Worm (Caenorhabditis elegans) whole organism, L4 larva: Measurements from ENCODE around the gene sre-2.

Experiments used
- F26F4.8 ChIP-seq: fragments of 200-800 bp; sonication (Bioruptor generic); conservative IDR thresholded peaks from 2 replicates; pipeline ENCODE4 v1.3.6; 2022; ENCODE audit warnings: missing genetic modification characterization, missing compliant biosample characterization
- F37D6.2 ChIP-seq: sonication (generic microtip); optimal IDR thresholded peaks from 2 replicates; lab custom pipeline; 2016; ENCODE audit warnings: mild to moderate bottlenecking, missing genetic modification characterization, missing compliant biosample characterization
- F44E2.7 ChIP-seq: fragments of 200-800 bp; sonication (Bioruptor generic); IDR thresholded peaks from 2 replicates; pipeline ENCODE4 v2.1.2; 2022; ENCODE audit warnings: missing genetic modification characterization, missing compliant biosample characterization
- R02D3.7 ChIP-seq: fragments of 150-350 bp; sonication (generic microtip); optimal IDR thresholded peaks from 3 replicates; lab custom pipeline; 2014; ENCODE audit warnings: missing biosample characterization, missing genetic modification characterization
- T26A8.4 ChIP-seq: fragments of 200-800 bp; sonication (Bioruptor generic); IDR thresholded peaks from 2 replicates; pipeline ENCODE4 v1.3.6; 2022; ENCODE audit warnings: missing genetic modification characterization, missing compliant biosample characterization
- Y48G9A.11 ChIP-seq: fragments of 200-800 bp; sonication (Bioruptor generic); IDR thresholded peaks from 2 replicates; pipeline ENCODE4 v1.3.6; 2022; ENCODE audit warnings: missing genetic modification reagents, missing genetic modification characterization, missing compliant biosample characterization
- ZK337.2 ChIP-seq: fragments of 200-800 bp; sonication (Bioruptor generic); IDR thresholded peaks from 2 replicates; pipeline ENCODE4 v1.3.6; 2022; ENCODE audit warnings: missing genetic modification reagents, missing genetic modification characterization, missing compliant biosample characterization
- aha-1 ChIP-seq: fragments of 150-350 bp; peaks from one replicate; lab custom pipeline; 2014; ENCODE audit warnings: missing biosample characterization, missing genetic modification characterization
- attf-4 ChIP-seq: sonication (generic microtip); optimal IDR thresholded peaks from 3 replicates; lab custom pipeline; 2017; ENCODE audit warnings: missing biosample characterization, missing genetic modification characterization
- ceh-82 ChIP-seq: sonication (generic microtip); optimal IDR thresholded peaks from 2 replicates; lab custom pipeline; 2017; ENCODE audit warnings: missing biosample characterization, missing genetic modification characterization
- daf-12 ChIP-seq: fragments of 150-350 bp; optimal IDR thresholded peaks from 2 replicates; lab custom pipeline; 2014; ENCODE audit warnings: missing biosample characterization, missing genetic modification reagents, missing genetic modification characterization
- daf-16 ChIP-seq, 3 experiments: sonication (generic microtip); optimal IDR thresholded peaks; 2 replicates each; lab custom pipeline; 2016 to 2017; ENCODE audit warnings: missing genetic modification characterization in 3 of 3, missing genetic modification reagents in 3 of 3, mild to moderate bottlenecking in 2 of 3, missing compliant biosample characterization in 2 of 3, missing biosample characterization in 1 of 3, moderate library complexity in 1 of 3
- dmd-6 ChIP-seq: fragments of 200-800 bp; sonication (Bioruptor generic); IDR thresholded peaks from 2 replicates; pipeline ENCODE4 v1.3.6; 2022; ENCODE audit warnings: missing genetic modification reagents, missing genetic modification characterization, missing compliant biosample characterization
- dmd-9 ChIP-seq: fragments of 200-800 bp; sonication (Bioruptor generic); IDR thresholded peaks from 2 replicates; pipeline ENCODE4 v1.3.6; 2022; ENCODE audit warnings: missing genetic modification reagents, missing genetic modification characterization, missing compliant biosample characterization
- dve-1 ChIP-seq: sonication (generic microtip); optimal IDR thresholded peaks from 2 replicates; lab custom pipeline; 2017; ENCODE audit warnings: antibody characterized with exemption, mild to moderate bottlenecking, missing genetic modification characterization, missing compliant biosample characterization; ENCODE audit not compliant: insufficient read depth
- egl-27 ChIP-seq: sonication (generic microtip); optimal IDR thresholded peaks from 3 replicates; lab custom pipeline; 2017; ENCODE audit warnings: missing biosample characterization, missing genetic modification reagents, missing genetic modification characterization
- egl-43 ChIP-seq: fragments of 200-800 bp; sonication (Bioruptor generic); IDR thresholded peaks from 2 replicates; pipeline ENCODE4 v1.3.6; 2022; ENCODE audit warnings: missing genetic modification reagents, missing genetic modification characterization, missing compliant biosample characterization
- hif-1 ChIP-seq, 2 experiments: sonication (generic microtip); optimal IDR thresholded peaks; 2 replicates each; lab custom pipeline; 2016 to 2017; ENCODE audit warnings: missing compliant biosample characterization in 2 of 2, missing genetic modification characterization in 2 of 2, missing genetic modification reagents in 2 of 2, missing genotype in 2 of 2, mild to moderate bottlenecking in 1 of 2
- hlh-11 ChIP-seq: fragments of 200-800 bp; sonication (Bioruptor generic); optimal IDR thresholded peaks from 2 replicates; lab custom pipeline; 2018; ENCODE audit warnings: mild to moderate bottlenecking, missing genetic modification characterization, missing compliant biosample characterization
- hmg-1.1 ChIP-seq: fragments of 200-800 bp; sonication (Bioruptor generic); IDR thresholded peaks from 2 replicates; pipeline ENCODE4 v1.3.6; 2022; ENCODE audit warnings: missing genetic modification reagents, missing genetic modification characterization, missing compliant biosample characterization
- lin-1 ChIP-seq: fragments of 200-800 bp; sonication (Bioruptor generic); IDR thresholded peaks from 2 replicates; pipeline ENCODE4 v1.3.6; 2022; ENCODE audit warnings: missing genetic modification reagents, missing genetic modification characterization, missing compliant biosample characterization
- lin-13 ChIP-seq: fragments of 150-350 bp; optimal IDR thresholded peaks from 2 replicates; lab custom pipeline; 2014; ENCODE audit warnings: missing biosample characterization, missing genetic modification reagents, missing genetic modification characterization
- lin-38 ChIP-seq: fragments of 200-800 bp; sonication (Bioruptor generic); IDR thresholded peaks from 2 replicates; pipeline ENCODE4 v1.3.6; 2022; ENCODE audit warnings: missing genetic modification reagents, missing genetic modification characterization, missing compliant biosample characterization
- lir-3 ChIP-seq: sonication (generic microtip); optimal IDR thresholded peaks from 2 replicates; lab custom pipeline; 2016; ENCODE audit warnings: mild to moderate bottlenecking, missing genetic modification characterization, missing compliant biosample characterization
- lsy-2 ChIP-seq, 2 experiments: fragments of 150-350 bp in 1 of 2; sonication (generic microtip) in 1 of 2; optimal IDR thresholded peaks; 2 replicates each; lab custom pipeline; 2014 to 2017; ENCODE audit warnings: missing biosample characterization in 2 of 2, missing genetic modification characterization in 2 of 2
- madf-9 ChIP-seq: fragments of 200-800 bp; sonication (Bioruptor generic); conservative IDR thresholded peaks from 2 replicates; pipeline ENCODE4 v1.3.6; 2022; ENCODE audit warnings: missing genetic modification reagents, missing genetic modification characterization, missing compliant biosample characterization
- mxl-3 ChIP-seq: fragments of 200-800 bp; sonication (Bioruptor generic); optimal IDR thresholded peaks from 2 replicates; lab custom pipeline; 2018; ENCODE audit warnings: mild to moderate bottlenecking, missing genetic modification characterization, missing compliant biosample characterization
- nhr-10 ChIP-seq: fragments of 150-350 bp; optimal IDR thresholded peaks from 2 replicates; lab custom pipeline; 2014; ENCODE audit warnings: missing biosample characterization, missing genetic modification characterization
- nhr-28 ChIP-seq: fragments of 150-350 bp; optimal IDR thresholded peaks from 2 replicates; lab custom pipeline; 2014; ENCODE audit warnings: missing biosample characterization, missing genetic modification characterization
- nhr-41 ChIP-seq: fragments of 200-800 bp; sonication (Bioruptor generic); IDR thresholded peaks from 2 replicates; pipeline ENCODE4 v1.3.6; 2022; ENCODE audit warnings: missing genetic modification reagents, missing genetic modification characterization, missing compliant biosample characterization
- nhr-6 ChIP-seq: fragments of 150-350 bp; optimal IDR thresholded peaks from 2 replicates; lab custom pipeline; 2014; ENCODE audit warnings: missing biosample characterization, missing genetic modification characterization
- nhr-77 ChIP-seq: fragments of 150-350 bp; optimal IDR thresholded peaks from 2 replicates; lab custom pipeline; 2014; ENCODE audit warnings: missing biosample characterization, missing genetic modification characterization
- php-3 ChIP-seq: fragments of 200-800 bp; sonication (Bioruptor generic); IDR thresholded peaks from 2 replicates; pipeline ENCODE4 v1.3.6; 2022; ENCODE audit warnings: missing genetic modification reagents, missing genetic modification characterization, missing compliant biosample characterization
- saeg-2 ChIP-seq: fragments of 200-800 bp; sonication (Bioruptor generic); IDR thresholded peaks from 2 replicates; pipeline ENCODE4 v1.3.6; 2022; ENCODE audit warnings: missing genetic modification reagents, missing genetic modification characterization, missing compliant biosample characterization
- set-16 ChIP-seq: fragments of 200-800 bp; sonication (Bioruptor generic); IDR thresholded peaks from 2 replicates; pipeline ENCODE4 v1.3.6; 2022; ENCODE audit warnings: missing genetic modification reagents, missing genetic modification characterization, missing compliant biosample characterization
- snpc-4 ChIP-seq: fragments of 150-350 bp; optimal IDR thresholded peaks from 2 replicates; lab custom pipeline; 2014; ENCODE audit warnings: missing biosample characterization, missing genetic modification characterization
- tag-97 ChIP-seq: fragments of 200-800 bp; sonication (Bioruptor generic); IDR thresholded peaks from 2 replicates; pipeline ENCODE4 v1.3.6; 2022; ENCODE audit warnings: missing genetic modification characterization, missing compliant biosample characterization
- unc-130 ChIP-seq: sonication (generic microtip); optimal IDR thresholded peaks from 2 replicates; lab custom pipeline; 2016; ENCODE audit warnings: missing genetic modification reagents, missing genetic modification characterization, missing compliant biosample characterization
- unc-39 ChIP-seq: sonication (generic microtip); optimal IDR thresholded peaks from 2 replicates; lab custom pipeline; 2017; ENCODE audit warnings: missing biosample characterization, missing genetic modification characterization
- unc-62 ChIP-seq, 3 experiments: fragments of 150-350 bp in 1 of 3; sonication (generic microtip); optimal IDR thresholded peaks in 2 of 3; peaks in 1 of 3; 1 replicate in 1 of 3; 2 replicates in 2 of 3; lab custom pipeline; 2014 to 2017; ENCODE audit warnings: missing biosample characterization in 3 of 3, missing genetic modification characterization in 3 of 3, missing genetic modification reagents in 3 of 3, missing genotype in 1 of 3
- vab-7 ChIP-seq: fragments of 200-800 bp; sonication (Bioruptor generic); IDR thresholded peaks from 2 replicates; pipeline ENCODE4 v1.3.6; 2022; ENCODE audit warnings: missing genetic modification reagents, missing genetic modification characterization, missing compliant biosample characterization
- zag-1 ChIP-seq: fragments of 150-350 bp; optimal IDR thresholded peaks from 2 replicates; lab custom pipeline; 2014; ENCODE audit warnings: missing biosample characterization, missing genetic modification characterization
- zfp-2 ChIP-seq: sonication (generic microtip); optimal IDR thresholded peaks from 2 replicates; lab custom pipeline; 2016; ENCODE audit warnings: mild to moderate bottlenecking, missing genetic modification characterization, missing compliant biosample characterization
- zfp-3 ChIP-seq: fragments of 200-800 bp; sonication (Bioruptor generic); conservative IDR thresholded peaks from 2 replicates; pipeline ENCODE4 v1.3.6; 2022; ENCODE audit warnings: missing genetic modification reagents, missing genetic modification characterization, missing compliant biosample characterization
- zip-11 ChIP-seq: fragments of 200-800 bp; sonication (Bioruptor generic); IDR thresholded peaks from 2 replicates; pipeline ENCODE4 v1.3.6; 2022; ENCODE audit warnings: missing genetic modification characterization, missing compliant biosample characterization
- zip-2 ChIP-seq: fragments of 150-350 bp; optimal IDR thresholded peaks from 2 replicates; lab custom pipeline; 2014; ENCODE audit warnings: missing biosample characterization, missing genetic modification characterization
- ztf-11 ChIP-seq: fragments of 150-350 bp; optimal IDR thresholded peaks from 2 replicates; lab custom pipeline; 2014; ENCODE audit warnings: missing biosample characterization, missing genetic modification characterization

The sre-2 gene

DNA sequence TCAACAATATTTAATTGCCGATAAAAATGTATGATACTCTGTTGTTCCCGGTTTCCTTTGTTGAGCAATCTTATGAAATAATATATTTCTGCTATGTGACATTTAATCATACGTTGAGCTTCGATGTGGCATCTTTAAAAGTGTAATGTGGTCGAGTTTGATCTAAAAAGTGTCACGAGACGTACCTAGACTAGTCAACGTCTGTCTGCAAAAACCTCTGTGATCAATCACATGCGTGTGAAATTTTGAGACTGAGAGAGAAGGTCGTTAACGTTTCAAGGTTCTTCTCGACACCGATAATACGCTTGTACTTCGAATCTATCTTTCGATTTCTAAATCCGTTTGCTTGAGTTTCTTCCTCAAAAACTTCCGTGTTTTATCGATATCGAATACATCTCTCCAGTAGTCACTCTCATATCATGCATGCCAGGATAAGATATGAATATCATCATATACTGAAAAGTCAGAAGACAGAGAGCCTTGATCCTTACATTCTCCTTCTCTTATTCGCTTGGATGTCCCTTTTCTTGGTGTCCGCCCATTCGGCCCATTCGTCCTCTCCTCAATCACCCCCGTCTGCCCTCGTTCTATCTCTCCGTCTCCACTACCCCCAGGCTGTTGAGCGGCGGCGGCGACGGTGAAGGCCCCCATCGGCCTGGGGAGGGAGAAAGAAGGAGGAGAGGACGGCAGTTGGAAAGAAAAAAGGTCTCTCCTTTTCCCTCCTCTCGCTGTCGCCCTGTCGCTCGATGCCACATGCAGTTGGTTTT, 26.5 kb upstream of the sre-2 start (continued):
- no peak for TF ChIP-seq nhr-41 (GFP tag; lab: Robert Waterston, UW)
- TF ChIP-seq zip-11 = no peak
- TF ChIP-seq ceh-82 (tag; lab: Kevin White, UChicago) = no peak
- no peak for TF ChIP-seq F44E2.7
- TF ChIP-seq vab-7 (GFP tag; lab: Robert Waterston, UW) = no peak
- peak; percentile 45 for TF ChIP-seq nhr-28 (tag; lab: Kevin White, UChicago)
- TF ChIP-seq aha-1 (tag; lab: Kevin White, UChicago) = peak; percentile 65
- TF ChIP-seq T26A8.4 (GFP tag; lab: Robert Waterston, UW) = no peak; the same call in 1 of the 2 replicates
- peak; percentile 69 for TF ChIP-seq dmd-6 (GFP tag; lab: Robert Waterston, UW)
- no peak for TF ChIP-seq nhr-6 (tag; lab: Kevin White, UChicago)

DNA sequence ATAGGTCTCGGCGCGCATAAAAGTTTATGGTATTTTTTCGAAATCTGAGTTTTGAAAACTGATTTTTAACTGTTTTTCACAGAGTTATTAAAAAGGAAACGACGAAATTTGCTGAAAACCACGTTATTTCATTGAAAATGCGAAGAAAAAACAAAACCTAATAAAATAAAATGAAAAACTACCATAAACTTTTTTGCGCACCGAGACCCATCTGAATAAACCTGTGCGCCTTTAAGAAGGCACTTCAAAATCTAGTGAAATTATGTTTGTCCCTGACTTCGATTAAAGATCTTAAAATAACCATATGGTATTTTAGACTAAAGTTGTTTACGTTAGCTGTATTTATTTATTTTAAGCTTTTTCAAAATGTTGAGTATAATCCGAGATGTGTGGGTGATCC, 25.9 kb upstream of the sre-2 start:
- TF ChIP-seq R02D3.7 (tag; lab: Kevin White, UChicago) (no peak), zfp-2 (tag; lab: Kevin White, UChicago) (no peak), dmd-9 (no peak), lir-3 (no peak)

DNA sequence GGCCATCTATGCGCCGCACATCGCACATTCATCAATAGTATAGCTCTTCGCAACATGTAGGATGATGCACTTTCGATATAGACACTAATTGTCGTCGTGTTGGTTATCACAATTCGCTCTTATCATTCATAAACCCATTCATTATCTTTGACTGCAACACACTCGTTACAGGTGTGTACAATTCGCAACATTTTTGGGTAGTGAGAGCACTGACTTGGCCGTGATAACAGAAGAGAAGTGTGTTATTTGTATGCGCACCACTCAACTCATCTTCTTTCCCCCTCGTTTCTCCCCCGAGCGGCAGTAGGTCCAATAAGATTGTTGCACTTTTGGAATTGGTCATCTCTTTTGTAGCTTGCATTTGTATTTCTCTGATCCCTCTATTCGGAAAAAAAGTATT, 25.3 kb upstream of the sre-2 start:
- no peak for TF ChIP-seq daf-16 (GFP tag; optimal IDR thresholded peaks at IDR 0.05; lab: Kevin White, UChicago)
- TF ChIP-seq daf-16 (tag; optimal IDR thresholded peaks at IDR 0.05; lab: Kevin White, UChicago) = peak; percentile 84
- peak; percentile 23; the same call in 1 of the 2 replicates for TF ChIP-seq php-3 (GFP tag; lab: Robert Waterston, UW)
- no peak for TF ChIP-seq Y48G9A.11 (GFP tag; lab: Robert Waterston, UW)
- TF ChIP-seq dve-1 (tag; lab: Kevin White, UChicago) = peak; percentile 50
- no peak for TF ChIP-seq set-16 (GFP tag; lab: Robert Waterston, UW)
- TF ChIP-seq aha-1 (tag; lab: Kevin White, UChicago) = no peak
- TF ChIP-seq dmd-6 (GFP tag; lab: Robert Waterston, UW) = peak; percentile 72
- no peak for TF ChIP-seq unc-39 (tag; lab: Kevin White, UChicago)
- peak; percentile 57 for TF ChIP-seq nhr-77 (tag; lab: Kevin White, UChicago)
- TF ChIP-seq tag-97 (GFP tag; lab: Robert Waterston, UW) = no peak
- TF ChIP-seq ZK337.2 (GFP tag; lab: Robert Waterston, UW) = no peak
- TF ChIP-seq nhr-10 = peak; percentile 4
- no peak for TF ChIP-seq zip-2 (tag; lab: Kevin White, UChicago)
- peak; percentile 73 for TF ChIP-seq mxl-3 (GFP tag; lab: Kevin White, UChicago)
- TF ChIP-seq hif-1 (tag; optimal IDR thresholded peaks at IDR 0.05; lab: Kevin White, UChicago) = no peak
- TF ChIP-seq egl-27 (tag; lab: Kevin White, UChicago) = no peak
- TF ChIP-seq lin-13 (GFP tag; lab: Kevin White, UChicago) = no peak
- no peak for TF ChIP-seq F26F4.8 (GFP tag; lab: Robert Waterston, UW)
- TF ChIP-seq zfp-3 (GFP tag; lab: Robert Waterston, UW) = no peak
- TF ChIP-seq lin-1 = no peak
- no peak for TF ChIP-seq lir-3
- TF ChIP-seq attf-4 (tag; lab: Kevin White, UChicago) = no peak
- no peak for TF ChIP-seq hmg-1.1 (GFP tag; lab: Robert Waterston, UW)
- TF ChIP-seq egl-43 = no peak
- no peak for TF ChIP-seq ztf-11
- no peak for TF ChIP-seq unc-62 (GFP tag; optimal IDR thresholded peaks at IDR 0.05 in 1 of 2; lab: Kevin White, UChicago)
- TF ChIP-seq unc-62 (tag; optimal IDR thresholded peaks at IDR 0.05; lab: Kevin White, UChicago) = no peak
- no peak for TF ChIP-seq saeg-2
- no peak for TF ChIP-seq unc-130
- no peak for TF ChIP-seq daf-12
- no peak for TF ChIP-seq zag-1 (tag; lab: Kevin White, UChicago)
- peak in 1 of 2 experiments; percentile 30 for TF ChIP-seq lsy-2 (tag; optimal IDR thresholded peaks at IDR 0.05; lab: Kevin White, UChicago)
- no peak for TF ChIP-seq F37D6.2 (tag; lab: Kevin White, UChicago)
- no peak for TF ChIP-seq lin-38 (GFP tag; lab: Robert Waterston, UW)
- peak; percentile 77 for TF ChIP-seq hlh-11 (tag; lab: Kevin White, UChicago)
- no peak for TF ChIP-seq madf-9 (GFP tag; lab: Robert Waterston, UW)
- no peak for TF ChIP-seq snpc-4 (tag; lab: Kevin White, UChicago)
